Worm (Caenorhabditis elegans): Measurements from ENCODE around the gene F47B10.5.

F47B10.5 gene

DNA sequence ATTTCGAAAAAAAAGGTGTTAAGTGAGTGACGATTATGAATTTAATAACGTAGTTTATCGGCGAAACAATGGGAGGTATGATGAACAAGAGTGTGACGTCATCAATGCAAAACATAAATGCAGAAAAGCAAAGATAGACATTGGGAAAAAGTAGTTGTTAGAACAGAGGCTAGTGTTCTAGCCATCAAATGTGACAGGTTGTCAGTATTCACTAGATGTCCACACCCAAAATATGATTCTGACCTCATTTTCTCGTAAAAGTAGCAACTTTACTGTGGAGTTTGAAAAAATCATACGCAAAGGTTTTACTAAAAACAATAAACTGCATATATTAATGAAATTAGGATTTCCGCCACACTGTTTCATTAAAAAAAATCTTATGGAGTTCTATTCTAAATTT is 39.2 kb downstream of the F47B10.5 start:
- TF ChIP-seq sdz-12 (GFP tag; optimal IDR thresholded peaks at IDR 0.05): no peak
- no peak for TF ChIP-seq pqm-1 (tag; optimal IDR thresholded peaks at IDR 0.05)
- no peak for TF ChIP-seq lir-3 (tag; optimal IDR thresholded peaks at IDR 0.05)
- no peak for TF ChIP-seq mdt-29 (GFP tag; IDR thresholded peaks at IDR 0.05)
- TF ChIP-seq ceh-44 (GFP tag; IDR thresholded peaks at IDR 0.05): no peak
- TF ChIP-seq unc-62 (GFP tag; optimal IDR thresholded peaks at IDR 0.05 in 1 of 2): peak in 1 of 2 experiments; percentile 96
- TF ChIP-seq unc-62 (tag; optimal IDR thresholded peaks at IDR 0.05): no peak

- TF ChIP-seq lin-15B (tag; optimal IDR thresholded peaks at IDR 0.05): no peak
- TF ChIP-seq unc-62 (GFP tag; optimal IDR thresholded peaks at IDR 0.05 in 1 of 2): peak in 1 of 2 experiments; percentile 86
- no peak for TF ChIP-seq unc-62 (tag; optimal IDR thresholded peaks at IDR 0.05)
Observed at ce11 chrX:10846898-10847297, 43.5 kb downstream of the F47B10.5 start.

DNA sequence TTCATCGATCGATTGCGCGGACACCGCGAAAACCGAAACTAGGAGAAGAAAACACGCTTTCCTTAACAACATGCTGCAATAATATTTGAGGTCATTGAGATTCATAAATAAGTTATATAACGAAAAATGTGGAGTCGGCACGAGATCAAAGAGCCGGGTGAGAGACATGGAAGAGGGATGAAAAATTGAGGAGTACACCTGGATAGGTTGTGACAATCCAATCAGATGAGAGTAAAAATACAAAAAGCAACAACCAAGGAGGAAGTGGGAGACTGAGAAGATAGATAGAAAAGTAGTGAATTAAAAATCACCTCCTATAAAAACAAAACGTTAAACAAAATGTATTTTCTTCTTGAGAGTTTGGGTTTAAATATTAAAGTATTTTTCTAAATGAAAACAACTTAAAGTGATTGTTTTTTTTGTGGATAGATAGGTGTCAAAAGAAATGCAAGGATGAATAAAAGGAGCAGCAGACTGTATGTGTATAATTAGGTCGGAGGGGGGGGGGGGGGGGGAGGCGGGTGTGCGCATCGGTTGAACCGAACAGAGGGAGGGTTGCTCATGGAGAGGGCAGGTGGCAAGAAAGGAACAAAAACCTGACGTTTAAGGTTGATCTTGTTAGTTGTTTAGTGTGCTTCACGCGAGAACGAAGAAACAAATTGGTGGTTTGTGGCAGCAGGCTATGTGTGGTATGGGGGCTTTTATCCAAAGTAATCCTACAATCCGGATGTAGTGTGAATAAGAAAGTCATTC is 45.6 kb downstream of the F47B10.5 start, which contains the start of gene C05A9.2:
Gene C05A9.2, minus strand, starts transcription at position 73 of the 753 bp plus-strand sequence.
- TF ChIP-seq attf-4 (tag; optimal IDR thresholded peaks at IDR 0.05): no peak
- no peak for TF ChIP-seq daf-12 (tag; optimal IDR thresholded peaks at IDR 0.05)
- TF ChIP-seq F37D6.2 (tag; optimal IDR thresholded peaks at IDR 0.05): no peak
- TF ChIP-seq ceh-82 (tag; optimal IDR thresholded peaks at IDR 0.05): no peak
- TF ChIP-seq tag-97 (GFP tag; IDR thresholded peaks at IDR 0.05): 0 out of 2 replicates have a peak, but pooled peaks have one; percentile 71
- TF ChIP-seq madf-5 (GFP tag; IDR thresholded peaks at IDR 0.05): no peak
- TF ChIP-seq nhr-237 (tag; optimal IDR thresholded peaks at IDR 0.05): no peak
- peak in 1 of 2 experiments; percentile 96 for TF ChIP-seq unc-62 (GFP tag; optimal IDR thresholded peaks at IDR 0.05 in 1 of 2)
- no peak for TF ChIP-seq unc-62 (tag; optimal IDR thresholded peaks at IDR 0.05)
- no peak for TF ChIP-seq php-3 (GFP tag; IDR thresholded peaks at IDR 0.05)
- TF ChIP-seq madf-9 (GFP tag; conservative IDR thresholded peaks at IDR 0.05): no peak
- no peak for TF ChIP-seq ZK546.5 (tag; optimal IDR thresholded peaks at IDR 0.05)

- TF ChIP-seq rbr-2 (tag; optimal IDR thresholded peaks at IDR 0.05) (no peak), attf-4 (tag; optimal IDR thresholded peaks at IDR 0.05) (no peak), zfp-2 (tag; optimal IDR thresholded peaks at IDR 0.05) (no peak), lin-13 (GFP tag; optimal IDR thresholded peaks at IDR 0.05) (no peak), saeg-2 (GFP tag; IDR thresholded peaks at IDR 0.05) (no peak), jun-1 (tag; optimal IDR thresholded peaks at IDR 0.05) (no peak), F49E8.2 (tag; optimal IDR thresholded peaks at IDR 0.05; ENCODE audit: borderline replicate concordance) (no peak), arid-1 (GFP tag; conservative IDR thresholded peaks at IDR 0.05) (no peak), fos-1 (tag; optimal IDR thresholded peaks at IDR 0.05) (no peak), mes-2 (tag; optimal IDR thresholded peaks at IDR 0.05; ENCODE audit: poor library complexity, severe bottlenecking) (no peak), ces-1 (GFP tag; optimal IDR thresholded peaks at IDR 0.05) (no peak), unc-62 (GFP tag; optimal IDR thresholded peaks at IDR 0.05 in 1 of 2) (no peak), unc-62 (tag; optimal IDR thresholded peaks at IDR 0.05) (no peak), nhr-6 (tag; optimal IDR thresholded peaks at IDR 0.05) (no peak), duxl-1 (tag; optimal IDR thresholded peaks at IDR 0.05; ENCODE audit: poor library complexity) (no peak), ztf-7 (tag; optimal IDR thresholded peaks at IDR 0.05) (no peak), snpc-4 (tag; optimal IDR thresholded peaks at IDR 0.05) (no peak), F10B5.3 (tag; optimal IDR thresholded peaks at IDR 0.05) (no peak), nhr-11 (tag; optimal IDR thresholded peaks at IDR 0.05) (no peak), ama-1 (optimal IDR thresholded peaks at IDR 0.05) (no peak), ceh-82 (tag; optimal IDR thresholded peaks at IDR 0.05) (no peak)
Observed at ce11 chrX:10844137-10844536, 46.2 kb downstream of the F47B10.5 start.

All from whole organism, L4 larva.